Worm (Caenorhabditis elegans): Measurements from ENCODE around the gene F41G3.19.

- no peak for TF ChIP-seq F13C5.2 (tag; optimal IDR thresholded peaks at IDR 0.05)
- no peak for TF ChIP-seq ets-7 (tag; optimal IDR thresholded peaks at IDR 0.05)
- TF ChIP-seq ama-1 (optimal IDR thresholded peaks at IDR 0.05), result no peak
- TF ChIP-seq scrt-1 (GFP tag; IDR thresholded peaks at IDR 0.05), result no peak
- TF ChIP-seq flt-1 (GFP tag; IDR thresholded peaks at IDR 0.05), result no peak
- no peak for TF ChIP-seq sea-1 (GFP tag; conservative IDR thresholded peaks at IDR 0.05)
- no peak for TF ChIP-seq ceh-36 (tag; optimal IDR thresholded peaks at IDR 0.05)
- no peak for TF ChIP-seq hmbx-1 (tag; optimal IDR thresholded peaks at IDR 0.05)
- no peak for TF ChIP-seq ceh-13 (GFP tag; optimal IDR thresholded peaks at IDR 0.05)
Observed at ce11 chrII:6713832-6714342, 38.0 kb downstream of the F41G3.19 start, which contains the start of gene dpy-2.
